Fruit fly (Drosophila melanogaster) whole organism, embryonic: ENCODE results near the gene CG13131.
A peak's percentile ranks its signal among the peaks of the same experiment; 100 is the strongest.

Experiments used
- Abd-B ChIP-seq: fragments of 200-800 bp; sonication (Bioruptor generic); optimal IDR thresholded peaks from 2 replicates; lab custom pipeline; 2018; ENCODE audit warnings: missing biosample characterization, mild to moderate bottlenecking, missing genetic modification characterization, moderate library complexity
- BtbVII ChIP-seq: fragments of 200-800 bp; sonication (Bioruptor generic); optimal IDR thresholded peaks from 3 replicates; lab custom pipeline; 2017; ENCODE audit warnings: missing biosample characterization, mild to moderate bottlenecking, missing genetic modification characterization
- C15 ChIP-seq: fragments of 200-800 bp; sonication (Bioruptor generic); IDR thresholded peaks from 3 replicates; pipeline ENCODE4 v1.3.6; 2022; ENCODE audit warnings: missing biosample characterization, missing genetic modification characterization
- CG10209 ChIP-seq: fragments of 200-800 bp; sonication (Bioruptor generic); optimal IDR thresholded peaks from 3 replicates; lab custom pipeline; 2017; ENCODE audit warnings: missing biosample characterization, mild to moderate bottlenecking, missing genetic modification characterization, missing genetic modification reagents
- CG10267 ChIP-seq: fragments of 200-800 bp; sonication (Bioruptor generic); optimal IDR thresholded peaks from 2 replicates; lab custom pipeline; 2018; ENCODE audit warnings: missing biosample characterization, mild to moderate bottlenecking, missing genetic modification characterization, moderate library complexity
- CG11247 ChIP-seq: fragments of 200-800 bp; sonication (Bioruptor generic); IDR thresholded peaks from 2 replicates; pipeline ENCODE4 v1.3.6; 2022; ENCODE audit warnings: missing biosample characterization, missing genetic modification characterization
- CG12236 ChIP-seq: fragments of 200-800 bp; sonication (Bioruptor generic); optimal IDR thresholded peaks from 2 replicates; lab custom pipeline; 2016; ENCODE audit warnings: missing biosample characterization, missing genetic modification characterization
- CG12659 ChIP-seq: fragments of 200-800 bp; sonication (Bioruptor generic); optimal IDR thresholded peaks from 3 replicates; lab custom pipeline; 2017; ENCODE audit warnings: mild to moderate bottlenecking, missing biosample characterization, missing genetic modification reagents, missing genetic modification characterization
- CG15601 ChIP-seq: fragments of 200-800 bp; sonication (Bioruptor generic); optimal IDR thresholded peaks from 3 replicates; lab custom pipeline; 2019; ENCODE audit warnings: missing biosample characterization, mild to moderate bottlenecking, missing genetic modification characterization, moderate library complexity
- CG16815 ChIP-seq: fragments of 200-800 bp; sonication (Bioruptor generic); optimal IDR thresholded peaks from 3 replicates; lab custom pipeline; 2017; ENCODE audit warnings: missing biosample characterization, mild to moderate bottlenecking, missing genetic modification characterization
- CG17359 ChIP-seq: fragments of 200-800 bp; sonication (Bioruptor generic); optimal IDR thresholded peaks from 3 replicates; lab custom pipeline; 2018; ENCODE audit warnings: missing biosample characterization, mild to moderate bottlenecking, missing genetic modification characterization, moderate library complexity
- CG17802 ChIP-seq: fragments of 200-800 bp; sonication (Bioruptor generic); optimal IDR thresholded peaks from 2 replicates; lab custom pipeline; 2018; ENCODE audit warnings: missing biosample characterization, mild to moderate bottlenecking, missing genetic modification characterization, moderate library complexity
- CG17829 ChIP-seq: fragments of 200-800 bp; optimal IDR thresholded peaks from 2 replicates; lab custom pipeline; 2019; ENCODE audit warnings: missing biosample characterization, mild to moderate bottlenecking, missing genetic modification characterization, moderate library complexity
- CG17912 ChIP-seq: fragments of 200-800 bp; sonication (Bioruptor generic); optimal IDR thresholded peaks from 2 replicates; lab custom pipeline; 2018; ENCODE audit warnings: missing biosample characterization, mild to moderate bottlenecking, missing genetic modification characterization
- CG1792 ChIP-seq: fragments of 200-800 bp; sonication (Bioruptor generic); optimal IDR thresholded peaks from 2 replicates; lab custom pipeline; 2016; ENCODE audit warnings: missing biosample characterization, missing genetic modification characterization
- CG1832 ChIP-seq: fragments of 200-800 bp; sonication (Bioruptor generic); optimal IDR thresholded peaks from 2 replicates; lab custom pipeline; 2017; ENCODE audit warnings: missing biosample characterization, mild to moderate bottlenecking, missing genetic modification characterization, inconsistent platforms
- CG2875 ChIP-seq: fragments of 200-800 bp; sonication (Bioruptor generic); optimal IDR thresholded peaks from 2 replicates; lab custom pipeline; 2017; ENCODE audit warnings: missing biosample characterization, mild to moderate bottlenecking, missing genetic modification characterization, missing genetic modification reagents
- CG30431 ChIP-seq: fragments of 200-800 bp; sonication (Bioruptor generic); optimal IDR thresholded peaks from 2 replicates; lab custom pipeline; 2017; ENCODE audit warnings: missing biosample characterization, missing genetic modification characterization
- CG3065 ChIP-seq: fragments of 200-800 bp; sonication (Bioruptor generic); optimal IDR thresholded peaks from 2 replicates; lab custom pipeline; 2016; ENCODE audit warnings: missing biosample characterization, missing genetic modification characterization
- CG34376 ChIP-seq: fragments of 200-800 bp; sonication (Bioruptor generic); optimal IDR thresholded peaks from 2 replicates; lab custom pipeline; 2018; ENCODE audit warnings: missing biosample characterization, mild to moderate bottlenecking, missing genetic modification characterization
- CG6791 ChIP-seq: fragments of 200-800 bp; sonication (Bioruptor generic); IDR thresholded peaks from 3 replicates; pipeline ENCODE4 v1.3.6; 2022; ENCODE audit warnings: missing biosample characterization, missing genetic modification characterization; ENCODE audit not compliant: partially characterized antibody
- CG7745 ChIP-seq: fragments of 200-800 bp; sonication (Bioruptor generic); optimal IDR thresholded peaks from 2 replicates; lab custom pipeline; 2018; ENCODE audit warnings: missing biosample characterization, mild to moderate bottlenecking, missing genetic modification characterization, moderate library complexity
- CTCF ChIP-seq: fragments of 200-800 bp; sonication (Bioruptor generic); optimal IDR thresholded peaks from 2 replicates; lab custom pipeline; 2017; ENCODE audit warnings: missing biosample characterization, mild to moderate bottlenecking, missing genetic modification characterization, moderate library complexity
- CkIIα-i1 ChIP-seq: fragments of 200-800 bp; sonication (Bioruptor generic); IDR thresholded peaks from 2 replicates; pipeline ENCODE4 v1.3.6; 2022; ENCODE audit warnings: missing biosample characterization, missing genetic modification characterization
- D ChIP-seq, 2 experiments: fragments of 200-800 bp in 1 of 2; fragments of >200 bp in 1 of 2; sonication (Bioruptor generic) in 1 of 2; optimal IDR thresholded peaks; 2 replicates in 1 of 2; 3 replicates in 1 of 2; lab custom pipeline; 2017; ENCODE audit warnings: mild to moderate bottlenecking in 1 of 2, missing biosample characterization in 1 of 2, missing genetic modification characterization in 1 of 2, missing genetic modification reagents in 1 of 2
- Dll ChIP-seq: fragments of 200-800 bp; sonication (Bioruptor generic); IDR thresholded peaks from 4 replicates; pipeline ENCODE4 v1.3.6; 2022; ENCODE audit warnings: missing biosample characterization, missing genetic modification characterization; ENCODE audit not compliant: partially characterized antibody
- H15 ChIP-seq: fragments of 200-800 bp; sonication (Bioruptor generic); IDR thresholded peaks from 3 replicates; pipeline ENCODE4 v1.3.6; 2022; ENCODE audit warnings: missing biosample characterization, missing genetic modification characterization
- Hr3 ChIP-seq: fragments of 200-800 bp; sonication (Bioruptor generic); optimal IDR thresholded peaks from 3 replicates; lab custom pipeline; 2016; ENCODE audit warnings: missing biosample characterization, missing genetic modification characterization
- MBD-R2 ChIP-seq: fragments of 200-800 bp; sonication (Bioruptor generic); IDR thresholded peaks from 2 replicates; pipeline ENCODE4 v1.3.6; 2022; ENCODE audit warnings: missing biosample characterization, missing genetic modification characterization
- Med ChIP-seq: fragments of 200-800 bp; sonication (Bioruptor generic); peaks from one replicate; lab custom pipeline; 2016; ENCODE audit warnings: missing biosample characterization, missing genetic modification characterization, mild to moderate bottlenecking, inconsistent platforms, moderate library complexity
- NFAT ChIP-seq: fragments of 200-800 bp; sonication (Bioruptor generic); IDR thresholded peaks from 2 replicates; pipeline ENCODE4 v1.3.6; 2022; ENCODE audit warnings: missing biosample characterization, missing genetic modification characterization
- Neu2 ChIP-seq: fragments of 200-800 bp; sonication (Bioruptor generic); optimal IDR thresholded peaks from 3 replicates; lab custom pipeline; 2016; ENCODE audit warnings: missing biosample characterization, missing genetic modification characterization, borderline replicate concordance
- Optix ChIP-seq: fragments of 200-800 bp; sonication (Bioruptor generic); IDR thresholded peaks from 3 replicates; pipeline ENCODE4 v1.3.6; 2022; ENCODE audit warnings: missing biosample characterization, missing genetic modification characterization
- Xrp1 ChIP-seq: fragments of 200-800 bp; sonication (Bioruptor generic); IDR thresholded peaks from 2 replicates; pipeline ENCODE4 v1.3.6; 2022; ENCODE audit warnings: missing biosample characterization, missing genetic modification characterization
- bbx ChIP-seq: fragments of 200-800 bp; sonication (Bioruptor generic); IDR thresholded peaks from 2 replicates; pipeline ENCODE4 v1.3.6; 2022; ENCODE audit warnings: missing biosample characterization, missing genetic modification characterization; ENCODE audit not compliant: partially characterized antibody
- bigmax ChIP-seq: fragments of 200-800 bp; sonication (Bioruptor generic); optimal IDR thresholded peaks from 2 replicates; lab custom pipeline; 2018; ENCODE audit warnings: missing biosample characterization, mild to moderate bottlenecking, missing genetic modification characterization
- bowl ChIP-seq: fragments of 200-800 bp; sonication (Bioruptor generic); IDR thresholded peaks from 2 replicates; pipeline ENCODE4 v1.3.6; 2022; ENCODE audit warnings: missing biosample characterization, missing genetic modification characterization
- bsh ChIP-seq, 2 experiments: fragments of 200-800 bp; sonication (Bioruptor generic); optimal IDR thresholded peaks; 2 replicates each; lab custom pipeline; 2017 to 2018; ENCODE audit warnings: mild to moderate bottlenecking in 2 of 2, missing biosample characterization in 2 of 2, missing genetic modification characterization in 2 of 2, moderate library complexity in 1 of 2
- cg ChIP-seq: fragments of 200-800 bp; sonication (Bioruptor generic); optimal IDR thresholded peaks from 3 replicates; lab custom pipeline; 2019; ENCODE audit warnings: missing biosample characterization, mild to moderate bottlenecking, missing genetic modification characterization, moderate library complexity
- chif ChIP-seq, 2 experiments: fragments of 200-800 bp; sonication (Bioruptor generic); optimal IDR thresholded peaks; 3 replicates each; lab custom pipeline; 2016; ENCODE audit warnings: missing biosample characterization in 2 of 2, missing genetic modification characterization in 2 of 2
- eve ChIP-seq, 2 experiments: fragments of >200 bp; optimal IDR thresholded peaks; 2 replicates each; lab custom pipeline; 2017; ENCODE audit warnings: missing biosample characterization in 2 of 2, missing genetic modification characterization in 2 of 2
- fru ChIP-seq: fragments of >200 bp; optimal IDR thresholded peaks from 2 replicates; lab custom pipeline; 2017
- ftz-f1 ChIP-seq: fragments of 200-800 bp; sonication (Bioruptor generic); optimal IDR thresholded peaks from 2 replicates; lab custom pipeline; 2016; ENCODE audit warnings: missing biosample characterization, missing genetic modification characterization
- onecut ChIP-seq: fragments of 200-800 bp; sonication (Bioruptor generic); IDR thresholded peaks from 2 replicates; pipeline ENCODE4 v1.3.6; 2022; ENCODE audit warnings: missing biosample characterization, missing genetic modification characterization
- pb ChIP-seq: fragments of 200-800 bp; sonication (Bioruptor generic); optimal IDR thresholded peaks from 3 replicates; lab custom pipeline; 2016; ENCODE audit warnings: missing biosample characterization, missing genetic modification characterization
- repo ChIP-seq: fragments of 200-800 bp; sonication (Bioruptor generic); optimal IDR thresholded peaks from 2 replicates; lab custom pipeline; 2016; ENCODE audit warnings: missing biosample characterization, missing genetic modification characterization
- row ChIP-seq: fragments of 200-800 bp; sonication (Bioruptor generic); IDR thresholded peaks from 3 replicates; pipeline ENCODE4 v1.3.6; 2022; ENCODE audit warnings: missing biosample characterization, missing genetic modification characterization
- sim ChIP-seq: fragments of 200-800 bp; sonication (Bioruptor generic); IDR thresholded peaks from 2 replicates; pipeline ENCODE4 v1.3.6; 2022; ENCODE audit warnings: missing biosample characterization, missing genetic modification characterization
- tgo ChIP-seq: fragments of 200-800 bp; sonication (Bioruptor generic); IDR thresholded peaks from 3 replicates; pipeline ENCODE4 v1.3.6; 2022; ENCODE audit warnings: missing biosample characterization, missing genetic modification characterization
- vvl ChIP-seq: fragments of 200-800 bp; sonication (Bioruptor generic); IDR thresholded peaks from 2 replicates; pipeline ENCODE4 v1.3.6; 2022; ENCODE audit warnings: missing biosample characterization, missing genetic modification characterization
- wor ChIP-seq: fragments of 200-800 bp; sonication (Bioruptor generic); IDR thresholded peaks from 2 replicates; pipeline ENCODE4 v1.3.6; 2022; ENCODE audit warnings: missing biosample characterization, missing genetic modification characterization

CG13131 gene

dm6 chr2L:10057236-10057635 lies 40.0 kb upstream of the CG13131 start (continued):
- TF ChIP-seq CkIIα-i1 (GFP tag; lab: Robert Waterston, UW): no peak
- TF ChIP-seq Hr3 (GFP tag; lab: Kevin White, UChicago): peak; percentile 49
- TF ChIP-seq cg: no peak
- TF ChIP-seq chif (GFP tag; optimal IDR thresholded peaks at IDR 0.05; lab: Kevin White, UChicago): peak; percentile 43 to 76
- TF ChIP-seq bsh (GFP tag; optimal IDR thresholded peaks at IDR 0.05; lab: Kevin White, UChicago): peak; percentile 74 to 95
- TF ChIP-seq BtbVII (GFP tag; lab: Kevin White, UChicago): no peak
- no peak for TF ChIP-seq Dll (GFP tag; lab: Robert Waterston, UW)
- TF ChIP-seq tgo (GFP tag; lab: Robert Waterston, UW): peak; percentile 78
- peak; percentile 84 for TF ChIP-seq H15 (GFP tag; lab: Robert Waterston, UW)
- TF ChIP-seq repo: no peak
- TF ChIP-seq CG12236 (GFP tag; lab: Kevin White, UChicago): peak; percentile 67
- TF ChIP-seq onecut (GFP tag; lab: Robert Waterston, UW): peak; percentile 72
- TF ChIP-seq MBD-R2 (GFP tag; lab: Robert Waterston, UW): peak; percentile 32; the same call in 1 of the 2 replicates
- peak; percentile 16 for TF ChIP-seq CG12659 (GFP tag; lab: Kevin White, UChicago)
- no peak for TF ChIP-seq CG34376 (GFP tag; lab: Kevin White, UChicago)
- TF ChIP-seq CG11247 (GFP tag; lab: Robert Waterston, UW): peak; percentile 77
- peak; percentile 77 for TF ChIP-seq CG17829
- TF ChIP-seq CG30431 (GFP tag; lab: Kevin White, UChicago): peak; percentile 85
- no peak for TF ChIP-seq ftz-f1 (GFP tag; lab: Kevin White, UChicago)
- peak; percentile 74 for TF ChIP-seq CG16815 (GFP tag; lab: Kevin White, UChicago)
- TF ChIP-seq bigmax: no peak
- no peak for TF ChIP-seq CG1832 (GFP tag; lab: Kevin White, UChicago)
- TF ChIP-seq Abd-B (GFP tag; lab: Kevin White, UChicago): peak; percentile 75
- no peak for TF ChIP-seq fru (lab: Kevin White, UChicago)
- peak; percentile 64 for TF ChIP-seq CG10267 (tag; lab: Kevin White, UChicago)
- TF ChIP-seq vvl (GFP tag; lab: Robert Waterston, UW): peak; percentile 91
- TF ChIP-seq Med (GFP tag; lab: Kevin White, UChicago): peak; percentile 96
- TF ChIP-seq CG6791: 0 out of 3 replicates have a peak, but pooled peaks have one; percentile 13
- TF ChIP-seq D (optimal IDR thresholded peaks at IDR 0.05; lab: Kevin White, UChicago): no peak
- TF ChIP-seq D (GFP tag; optimal IDR thresholded peaks at IDR 0.05; lab: Kevin White, UChicago): peak; percentile 69
- no peak for TF ChIP-seq CG17912 (GFP tag; lab: Kevin White, UChicago)
- TF ChIP-seq Neu2 (GFP tag; lab: Kevin White, UChicago): peak; percentile 27
- peak; percentile 38; the same call in 1 of the 3 replicates for TF ChIP-seq C15 (GFP tag; lab: Robert Waterston, UW)
- TF ChIP-seq CG17359: peak; percentile 79
- no peak for TF ChIP-seq CTCF
- peak; percentile 35 for TF ChIP-seq CG1792
- peak; percentile 18 for TF ChIP-seq pb (GFP tag; lab: Kevin White, UChicago)
- peak; percentile 75 for TF ChIP-seq NFAT (GFP tag; lab: Robert Waterston, UW)
- TF ChIP-seq CG7745 (tag; lab: Kevin White, UChicago): no peak
- TF ChIP-seq wor: peak; percentile 67
- peak; percentile 96 for TF ChIP-seq Xrp1 (GFP tag; lab: Robert Waterston, UW)
- TF ChIP-seq CG17802 (tag; lab: Kevin White, UChicago): peak; percentile 62
- TF ChIP-seq bowl (GFP tag; lab: Robert Waterston, UW): no peak
- peak; percentile 70 for TF ChIP-seq row
- peak; percentile 64 for TF ChIP-seq CG10209
- no peak for TF ChIP-seq eve (GFP tag; optimal IDR thresholded peaks at IDR 0.05; lab: Kevin White, UChicago)
- peak; percentile 75 for TF ChIP-seq sim (GFP tag; lab: Robert Waterston, UW)
- peak; percentile 22 for TF ChIP-seq CG15601 (tag; lab: Kevin White, UChicago)
- TF ChIP-seq CG3065 (GFP tag; lab: Kevin White, UChicago): peak; percentile 32
- peak; percentile 45 for TF ChIP-seq CG2875 (GFP tag; lab: Kevin White, UChicago)
- TF ChIP-seq Optix (GFP tag; lab: Robert Waterston, UW): peak; percentile 86
- TF ChIP-seq bbx: no peak
